Worm (Caenorhabditis elegans) whole organism, midembryonic: ENCODE results near the gene snu-13.

Source experiments
- T22C8.4 ChIP-seq: fragments of 200-800 bp; sonication (Bioruptor generic); IDR thresholded peaks from 2 replicates; pipeline ENCODE4 v1.3.6; 2022; ENCODE audit warnings: missing genetic modification characterization, missing compliant biosample characterization
- cog-1 ChIP-seq: sonication (generic microtip); optimal IDR thresholded peaks from 2 replicates; lab custom pipeline; 2016; ENCODE audit warnings: missing genetic modification characterization, missing compliant biosample characterization
- flt-1 ChIP-seq: fragments of 200-800 bp; sonication (Bioruptor generic); IDR thresholded peaks from 2 replicates; pipeline ENCODE4 v1.3.6; 2022; ENCODE audit warnings: missing genetic modification characterization, missing compliant biosample characterization
- klf-2 ChIP-seq: fragments of 200-800 bp; sonication (Bioruptor generic); conservative IDR thresholded peaks from 2 replicates; pipeline ENCODE4 v1.3.6; 2022; ENCODE audit warnings: missing genetic modification reagents, missing genetic modification characterization, missing compliant biosample characterization
- med-1 ChIP-seq: sonication (generic microtip); optimal IDR thresholded peaks from 2 replicates; lab custom pipeline; 2017; ENCODE audit warnings: missing genetic modification characterization, mild to moderate bottlenecking, missing compliant biosample characterization, antibody characterized with exemption, missing genetic modification reagents; ENCODE audit not compliant: insufficient read depth
- ref-1 ChIP-seq: fragments of 200-800 bp; sonication (Bioruptor generic); conservative IDR thresholded peaks from 2 replicates; pipeline ENCODE4 v1.3.6; 2022; ENCODE audit warnings: missing genetic modification reagents, missing genetic modification characterization, missing compliant biosample characterization
- tab-1 ChIP-seq: fragments of 200-800 bp; sonication (Bioruptor generic); IDR thresholded peaks from 2 replicates; pipeline ENCODE4 v1.3.6; 2022; ENCODE audit warnings: missing genetic modification characterization, missing compliant biosample characterization
- ztf-23 ChIP-seq: fragments of 200-800 bp; sonication (Bioruptor generic); IDR thresholded peaks from 2 replicates; pipeline ENCODE4 v1.3.6; 2022; ENCODE audit warnings: missing genetic modification reagents, missing genetic modification characterization, missing compliant biosample characterization
- ztf-29 ChIP-seq: fragments of 200-800 bp; sonication (Bioruptor generic); IDR thresholded peaks from 2 replicates; pipeline ENCODE4 v1.3.6; 2022; ENCODE audit warnings: missing genetic modification reagents, missing genetic modification characterization, missing compliant biosample characterization

The snu-13 gene

ce11 chrII:10630944-10631343 is 27.5 kb downstream of the snu-13 start:
- TF ChIP-seq klf-2 (GFP tag; lab: Robert Waterston, UW), result no peak
- no peak for TF ChIP-seq cog-1 (tag; lab: Kevin White, UChicago)
- TF ChIP-seq ztf-23 (GFP tag; lab: Robert Waterston, UW), result no peak
- no peak for TF ChIP-seq flt-1
- TF ChIP-seq med-1, result no peak
- no peak for TF ChIP-seq ztf-29 (GFP tag; lab: Robert Waterston, UW)
- TF ChIP-seq ref-1, result no peak
- TF ChIP-seq T22C8.4 (GFP tag; lab: Robert Waterston, UW), result no peak
- no peak for TF ChIP-seq tab-1

ce11 chrII:10627963-10628362 is 30.5 kb downstream of the snu-13 start, which contains the start of gene M28.8:
Gene M28.8 (plus strand): TSS chrII:10628263.
- TF ChIP-seq cog-1 (tag; lab: Kevin White, UChicago), result no peak

- TF ChIP-seq klf-2 (GFP tag; lab: Robert Waterston, UW), result no peak
Measured at ce11 chrII:10627086-10627485, 31.3 kb downstream of the snu-13 start.

ce11 chrII:10621965-10622364 is 36.5 kb downstream of the snu-13 start, which contains the start of gene cutl-9:
Gene cutl-9 (plus strand): TSS chrII:10622265.
- TF ChIP-seq ref-1, result no peak
- no peak for TF ChIP-seq tab-1
- no peak for TF ChIP-seq T22C8.4 (GFP tag; lab: Robert Waterston, UW)
- TF ChIP-seq cog-1 (tag; lab: Kevin White, UChicago), result no peak

ce11 chrII:10618157-10618556 is 40.3 kb downstream of the snu-13 start, which contains the start of gene C14A4.13:
Gene C14A4.13 (plus strand): TSS chrII:10618457.
- TF ChIP-seq cog-1 (tag; lab: Kevin White, UChicago), result no peak
- TF ChIP-seq T22C8.4 (GFP tag; lab: Robert Waterston, UW), result no peak
- no peak for TF ChIP-seq flt-1
- TF ChIP-seq tab-1, result no peak
- no peak for TF ChIP-seq klf-2 (GFP tag; lab: Robert Waterston, UW)
- TF ChIP-seq med-1, result no peak
- no peak for TF ChIP-seq ztf-29 (GFP tag; lab: Robert Waterston, UW)
- no peak for TF ChIP-seq ref-1
- TF ChIP-seq ztf-23 (GFP tag; lab: Robert Waterston, UW), result no peak

ce11 chrII:10612743-10613142 is 45.7 kb downstream of the snu-13 start, which contains the start of gene C14A4.12:
Gene C14A4.12 (plus strand): TSS chrII:10613043.
- TF ChIP-seq klf-2 (GFP tag; lab: Robert Waterston, UW) (no peak), ztf-23 (GFP tag; lab: Robert Waterston, UW) (no peak), med-1 (no peak), tab-1 (no peak), cog-1 (tag; lab: Kevin White, UChicago) (no peak), ztf-29 (GFP tag; lab: Robert Waterston, UW) (no peak), flt-1 (no peak), T22C8.4 (GFP tag; lab: Robert Waterston, UW) (no peak), ref-1 (no peak)

ce11 chrII:10608821-10609220 is 49.6 kb downstream of the snu-13 start:
- TF ChIP-seq ztf-23 (GFP tag; lab: Robert Waterston, UW) (no peak), T22C8.4 (GFP tag; lab: Robert Waterston, UW) (no peak), med-1 (no peak), tab-1 (no peak), cog-1 (tag; lab: Kevin White, UChicago) (no peak)
